Worm (Caenorhabditis elegans): ENCODE measurements around the gene T06A10.2.

T06A10.2 gene

DNA sequence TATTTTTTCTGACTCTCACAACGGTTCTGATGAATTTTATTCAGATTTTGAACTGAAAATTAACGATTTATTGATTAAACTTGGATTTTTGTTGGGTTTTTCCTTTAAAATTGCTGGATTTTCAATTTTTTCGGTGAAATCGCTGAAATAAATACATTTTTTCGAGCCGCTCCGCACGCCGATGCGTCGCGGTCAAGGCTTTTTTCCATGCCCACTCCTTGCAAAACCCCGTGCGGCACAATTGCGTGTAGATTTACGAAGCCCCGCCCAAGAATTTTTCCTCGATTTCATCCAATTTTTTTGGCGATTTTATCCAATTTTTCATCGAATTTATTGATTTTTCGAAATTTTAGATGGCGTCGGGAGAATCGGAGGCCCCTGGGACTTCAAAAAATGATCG, 29.9 kb upstream of the T06A10.2 start, which contains the start of gene gtsf-1:
TSS of gene gtsf-1 (plus strand) at position 354 of the 400 bp plus-strand sequence.
- TF ChIP-seq sdc-2 (tag; optimal IDR thresholded peaks at IDR 0.05) (no peak), hlh-30 (tag; optimal IDR thresholded peaks at IDR 0.05; ENCODE audit: insufficient read depth) (peak; percentile 13), C38D4.7 (GFP tag; optimal IDR thresholded peaks at IDR 0.05) (peak; percentile 25), ama-1 (optimal IDR thresholded peaks at IDR 0.05) (no peak), unc-55 (GFP tag; optimal IDR thresholded peaks at IDR 0.05) (no peak), lim-6 (tag; optimal IDR thresholded peaks at IDR 0.05) (no peak), odd-2 (tag; optimal IDR thresholded peaks at IDR 0.05) (no peak), K09A11.1 (tag; optimal IDR thresholded peaks at IDR 0.05; ENCODE audit: insufficient read depth) (peak; percentile 74), dmd-4 (tag; optimal IDR thresholded peaks at IDR 0.05; ENCODE audit: borderline replicate concordance) (no peak), ref-2 (tag; optimal IDR thresholded peaks at IDR 0.05) (peak; percentile 36), ceh-34 (tag; optimal IDR thresholded peaks at IDR 0.05) (peak; percentile 47), fax-1 (tag; optimal IDR thresholded peaks at IDR 0.05) (peak; percentile 25), mec-3 (tag; optimal IDR thresholded peaks at IDR 0.05; ENCODE audit: borderline replicate concordance) (no peak), elt-4 (tag; optimal IDR thresholded peaks at IDR 0.05) (no peak), F13H6.1 (tag; optimal IDR thresholded peaks at IDR 0.05) (no peak), hlh-13 (GFP tag; optimal IDR thresholded peaks at IDR 0.05) (no peak), ceh-22 (tag; optimal IDR thresholded peaks at IDR 0.05) (no peak), ceh-30 (tag; optimal IDR thresholded peaks at IDR 0.05) (no peak), ceh-24 (tag; optimal IDR thresholded peaks at IDR 0.05) (no peak), K02D7.2 (tag; optimal IDR thresholded peaks at IDR 0.05) (no peak), nfya-1 (tag; optimal IDR thresholded peaks at IDR 0.05) (peak; percentile 85), sox-4 (tag; optimal IDR thresholded peaks at IDR 0.05) (peak; percentile 36), ceh-45 (GFP tag; IDR thresholded peaks at IDR 0.05) (no peak), ceh-19 (GFP tag; optimal IDR thresholded peaks at IDR 0.05) (no peak), ttx-3 (tag; optimal IDR thresholded peaks at IDR 0.05) (peak; percentile 63), pag-3 (tag; optimal IDR thresholded peaks at IDR 0.05; ENCODE audit: borderline replicate concordance) (no peak), tbx-2 (tag; optimal IDR thresholded peaks at IDR 0.05) (peak; percentile 79), che-1 (tag; optimal IDR thresholded peaks at IDR 0.05) (peak; percentile 26), gmeb-2 (tag; optimal IDR thresholded peaks at IDR 0.05) (peak; percentile 44), sox-2 (GFP tag; IDR thresholded peaks at IDR 0.05) (no peak), hlh-6 (tag; optimal IDR thresholded peaks at IDR 0.05) (no peak), pax-1 (tag; optimal IDR thresholded peaks at IDR 0.05) (no peak), T23F11.4 (GFP tag; optimal IDR thresholded peaks at IDR 0.05) (no peak), dve-1 (tag; optimal IDR thresholded peaks at IDR 0.05) (peak; percentile 66), madf-2 (tag; optimal IDR thresholded peaks at IDR 0.05) (peak; percentile 54), unc-86 (tag; optimal IDR thresholded peaks at IDR 0.05) (peak; percentile 54), ceh-31 (tag; optimal IDR thresholded peaks at IDR 0.05) (peak; percentile 48), pat-9 (tag; optimal IDR thresholded peaks at IDR 0.05) (peak; percentile 47), tbx-7 (tag; optimal IDR thresholded peaks at IDR 0.05) (no peak), fkh-10 (GFP tag; optimal IDR thresholded peaks at IDR 0.05) (no peak), npax-4 (tag; optimal IDR thresholded peaks at IDR 0.05) (no peak), ceh-2 (tag; optimal IDR thresholded peaks at IDR 0.05) (peak; percentile 53), C08G9.2 (tag; optimal IDR thresholded peaks at IDR 0.05) (no peak), pha-4 (tag; optimal IDR thresholded peaks at IDR 0.05) (no peak), rnt-1 (tag; optimal IDR thresholded peaks at IDR 0.05) (peak; percentile 50), ahr-1 (tag; optimal IDR thresholded peaks at IDR 0.05) (no peak), elt-2 (tag; optimal IDR thresholded peaks at IDR 0.05) (peak; percentile 80), syd-9 (tag; optimal IDR thresholded peaks at IDR 0.05) (no peak), Y22D7AL.16 (tag; optimal IDR thresholded peaks at IDR 0.05) (no peak), lin-11 (tag; optimal IDR thresholded peaks at IDR 0.05) (peak; percentile 47), ceh-9 (tag; optimal IDR thresholded peaks at IDR 0.05) (no peak), fkh-6 (tag; optimal IDR thresholded peaks at IDR 0.05) (no peak), hlh-15 (tag; optimal IDR thresholded peaks at IDR 0.05) (no peak), zip-5 (tag; optimal IDR thresholded peaks at IDR 0.05) (peak; percentile 46)
